Fruit fly (Drosophila melanogaster) whole organism, embryonic: ENCODE data around the gene CG16956.

Experiments
- C15 ChIP-seq: fragments of 200-800 bp; sonication (Bioruptor generic); IDR thresholded peaks from 3 replicates; pipeline ENCODE4 v1.3.6; 2022; ENCODE audit warnings: missing biosample characterization, missing genetic modification characterization
- CG10209 ChIP-seq: fragments of 200-800 bp; sonication (Bioruptor generic); optimal IDR thresholded peaks from 3 replicates; lab custom pipeline; 2017; ENCODE audit warnings: missing biosample characterization, mild to moderate bottlenecking, missing genetic modification characterization, missing genetic modification reagents
- CG1024 ChIP-seq: fragments of 200-800 bp; sonication (Bioruptor generic); IDR thresholded peaks from 2 replicates; pipeline ENCODE4 v1.3.6; 2022; ENCODE audit warnings: missing biosample characterization, missing genetic modification characterization
- CG10654 ChIP-seq: fragments of 200-800 bp; sonication (Bioruptor generic); optimal IDR thresholded peaks from 2 replicates; lab custom pipeline; 2016; ENCODE audit warnings: missing biosample characterization, missing genetic modification characterization
- CG11085 ChIP-seq: fragments of 200-800 bp; sonication (Bioruptor generic); IDR thresholded peaks from 2 replicates; pipeline ENCODE4 v1.3.6; 2022; ENCODE audit warnings: missing biosample characterization, missing genetic modification characterization
- CG12104 ChIP-seq: fragments of 200-800 bp; sonication (Bioruptor generic); optimal IDR thresholded peaks from 3 replicates; lab custom pipeline; 2016; ENCODE audit warnings: missing biosample characterization, missing genetic modification characterization
- CG12942 ChIP-seq: fragments of 200-800 bp; sonication (Bioruptor generic); optimal IDR thresholded peaks from 3 replicates; lab custom pipeline; 2016; ENCODE audit warnings: missing biosample characterization, missing genetic modification characterization
- CG2120 ChIP-seq: fragments of 200-800 bp; sonication (Bioruptor generic); optimal IDR thresholded peaks from 3 replicates; lab custom pipeline; 2016; ENCODE audit warnings: missing biosample characterization, missing genetic modification characterization
- CG32532 ChIP-seq: fragments of 200-800 bp; sonication (Bioruptor generic); IDR thresholded peaks from 2 replicates; pipeline ENCODE4 v1.3.6; 2022; ENCODE audit warnings: missing biosample characterization, missing genetic modification characterization
- CG42726 ChIP-seq: fragments of 200-800 bp; sonication (Bioruptor generic); IDR thresholded peaks from 2 replicates; pipeline ENCODE4 v1.3.6; 2022; ENCODE audit warnings: missing biosample characterization, missing genetic modification characterization; ENCODE audit not compliant: partially characterized antibody
- CG6175 ChIP-seq: fragments of 200-800 bp; sonication (Bioruptor generic); IDR thresholded peaks from 3 replicates; pipeline ENCODE4 v1.3.6; 2022; ENCODE audit warnings: missing biosample characterization, missing genetic modification characterization
- CG6254 ChIP-seq: fragments of 200-800 bp; sonication (Bioruptor generic); optimal IDR thresholded peaks from 3 replicates; lab custom pipeline; 2017; ENCODE audit warnings: mild to moderate bottlenecking, missing biosample characterization, missing genetic modification reagents, missing genetic modification characterization
- CG6272 ChIP-seq: fragments of 200-800 bp; sonication (Bioruptor generic); IDR thresholded peaks from 2 replicates; pipeline ENCODE4 v1.3.6; 2022; ENCODE audit warnings: missing biosample characterization, missing genetic modification characterization
- CG6683 ChIP-seq: fragments of 200-800 bp; sonication (Bioruptor generic); optimal IDR thresholded peaks from 2 replicates; lab custom pipeline; 2017; ENCODE audit warnings: missing biosample characterization, mild to moderate bottlenecking, missing genetic modification characterization, missing genetic modification reagents
- CG6813 ChIP-seq: fragments of 200-800 bp; sonication (Bioruptor generic); optimal IDR thresholded peaks from 2 replicates; lab custom pipeline; 2017; ENCODE audit warnings: missing biosample characterization, missing genetic modification characterization, mild to moderate bottlenecking, moderate library complexity, missing genetic modification reagents
- CG7839 ChIP-seq: fragments of 200-800 bp; sonication (Bioruptor generic); optimal IDR thresholded peaks from 3 replicates; lab custom pipeline; 2018; ENCODE audit warnings: missing biosample characterization, mild to moderate bottlenecking, missing genetic modification characterization, moderate library complexity
- CG8765 ChIP-seq: fragments of 200-800 bp; sonication (Bioruptor generic); IDR thresholded peaks from 2 replicates; pipeline ENCODE4 v1.3.6; 2022; ENCODE audit warnings: missing biosample characterization, missing genetic modification characterization
- CG8944 ChIP-seq: fragments of 200-800 bp; sonication (Bioruptor generic); optimal IDR thresholded peaks from 3 replicates; lab custom pipeline; 2016; ENCODE audit warnings: missing biosample characterization, missing genetic modification characterization
- CrebB ChIP-seq: fragments of 200-800 bp; sonication (Bioruptor generic); optimal IDR thresholded peaks from 3 replicates; lab custom pipeline; 2018; ENCODE audit warnings: missing biosample characterization, mild to moderate bottlenecking, missing genetic modification characterization
- Dad ChIP-seq: fragments of 200-800 bp; sonication (Bioruptor generic); optimal IDR thresholded peaks from 3 replicates; lab custom pipeline; 2016; ENCODE audit warnings: missing biosample characterization, missing genetic modification characterization
- Dref ChIP-seq: fragments of 200-800 bp; sonication (Bioruptor generic); IDR thresholded peaks from 2 replicates; pipeline ENCODE4 v1.3.6; 2022; ENCODE audit warnings: missing biosample characterization, missing genetic modification characterization
- Hand ChIP-seq: fragments of 200-800 bp; sonication (Bioruptor generic); optimal IDR thresholded peaks from 2 replicates; lab custom pipeline; 2017; ENCODE audit warnings: mild to moderate bottlenecking, missing biosample characterization, missing genetic modification reagents, missing genetic modification characterization
- Hsf ChIP-seq: fragments of 200-800 bp; sonication (Bioruptor generic); optimal IDR thresholded peaks from 3 replicates; lab custom pipeline; 2016; ENCODE audit warnings: missing biosample characterization, missing genetic modification characterization
- Meics ChIP-seq: fragments of 200-800 bp; sonication (Bioruptor generic); optimal IDR thresholded peaks from 2 replicates; lab custom pipeline; 2017; ENCODE audit warnings: missing biosample characterization, mild to moderate bottlenecking, missing genetic modification characterization
- Six4 ChIP-seq: fragments of 200-800 bp; sonication (Bioruptor generic); optimal IDR thresholded peaks from 2 replicates; lab custom pipeline; 2016; ENCODE audit warnings: missing biosample characterization, missing genetic modification characterization
- Stat92E ChIP-seq, 3 experiments: fragments of >200 bp in 2 of 3; fragments of 200-800 bp in 1 of 3; sonication (Bioruptor generic) in 1 of 3; optimal IDR thresholded peaks; 2 replicates each; lab custom pipeline; 2017 to 2019; ENCODE audit warnings: missing biosample characterization in 3 of 3, missing genetic modification characterization in 3 of 3, mild to moderate bottlenecking in 1 of 3, moderate library complexity in 1 of 3
- bbx ChIP-seq: fragments of 200-800 bp; sonication (Bioruptor generic); IDR thresholded peaks from 2 replicates; pipeline ENCODE4 v1.3.6; 2022; ENCODE audit warnings: missing biosample characterization, missing genetic modification characterization; ENCODE audit not compliant: partially characterized antibody
- cato ChIP-seq: fragments of 200-800 bp; sonication (Bioruptor generic); optimal IDR thresholded peaks from 2 replicates; lab custom pipeline; 2016; ENCODE audit warnings: missing biosample characterization, missing genetic modification characterization, borderline replicate concordance
- caup ChIP-seq: fragments of 200-800 bp; sonication (Bioruptor generic); optimal IDR thresholded peaks from 3 replicates; lab custom pipeline; 2017; ENCODE audit warnings: missing biosample characterization, mild to moderate bottlenecking, missing genetic modification characterization, moderate library complexity; ENCODE audit not compliant: severe bottlenecking
- da ChIP-seq: fragments of 200-800 bp; sonication (Bioruptor generic); optimal IDR thresholded peaks from 2 replicates; lab custom pipeline; 2016; ENCODE audit warnings: missing biosample characterization, missing genetic modification characterization
- danr ChIP-seq: fragments of 200-800 bp; sonication (Bioruptor generic); IDR thresholded peaks from 2 replicates; pipeline ENCODE4 v1.3.6; 2022; ENCODE audit warnings: missing biosample characterization, missing genetic modification characterization
- exex ChIP-seq: fragments of 200-800 bp; sonication (Bioruptor generic); optimal IDR thresholded peaks from 4 replicates; lab custom pipeline; 2018; ENCODE audit warnings: missing biosample characterization, mild to moderate bottlenecking, missing genetic modification characterization, moderate library complexity
- fd102C ChIP-seq: fragments of 200-800 bp; sonication (Bioruptor generic); optimal IDR thresholded peaks from 2 replicates; lab custom pipeline; 2018; ENCODE audit warnings: missing biosample characterization, mild to moderate bottlenecking, missing genetic modification characterization, moderate library complexity
- fd96Cb ChIP-seq: fragments of 200-800 bp; sonication (Bioruptor generic); optimal IDR thresholded peaks from 2 replicates; lab custom pipeline; 2018; ENCODE audit warnings: missing biosample characterization, mild to moderate bottlenecking, missing genetic modification characterization, moderate library complexity
- gem ChIP-seq: fragments of 200-800 bp; sonication (Bioruptor generic); optimal IDR thresholded peaks from 2 replicates; lab custom pipeline; 2019; ENCODE audit warnings: missing biosample characterization, mild to moderate bottlenecking, missing genetic modification characterization, moderate library complexity
- gsb ChIP-seq: fragments of 200-800 bp; sonication (Bioruptor generic); IDR thresholded peaks from 2 replicates; pipeline ENCODE4 v1.3.6; 2022; ENCODE audit warnings: missing biosample characterization, missing genetic modification characterization
- gsb-n ChIP-seq: fragments of 200-800 bp; sonication (Bioruptor generic); optimal IDR thresholded peaks from 3 replicates; lab custom pipeline; 2018; ENCODE audit warnings: missing biosample characterization, mild to moderate bottlenecking, missing genetic modification characterization
- mirr ChIP-seq: fragments of 200-800 bp; sonication (Bioruptor generic); optimal IDR thresholded peaks from 3 replicates; lab custom pipeline; 2018; ENCODE audit warnings: missing biosample characterization, mild to moderate bottlenecking, missing genetic modification characterization
- nom ChIP-seq: fragments of 200-800 bp; sonication (Bioruptor generic); optimal IDR thresholded peaks from 2 replicates; lab custom pipeline; 2017; ENCODE audit warnings: missing biosample characterization, missing genetic modification characterization, mild to moderate bottlenecking, moderate library complexity, missing genetic modification reagents
- slp2 ChIP-seq: fragments of 200-800 bp; sonication (Bioruptor generic); optimal IDR thresholded peaks from 2 replicates; lab custom pipeline; 2016; ENCODE audit warnings: missing biosample characterization, missing genetic modification characterization
- sug ChIP-seq: fragments of 200-800 bp; optimal IDR thresholded peaks from 2 replicates; lab custom pipeline; 2019; ENCODE audit warnings: missing biosample characterization, mild to moderate bottlenecking, missing genetic modification characterization, moderate library complexity
- ttk ChIP-seq: fragments of 200-800 bp; sonication (Bioruptor generic); IDR thresholded peaks from 2 replicates; pipeline ENCODE4 v2.1.2; 2022; ENCODE audit warnings: missing biosample characterization, missing genetic modification characterization
- unpg ChIP-seq: fragments of 200-800 bp; sonication (Bioruptor generic); optimal IDR thresholded peaks from 3 replicates; lab custom pipeline; 2018; ENCODE audit warnings: missing biosample characterization, mild to moderate bottlenecking, missing genetic modification characterization, moderate library complexity
- vnd ChIP-seq: fragments of 200-800 bp; sonication (Bioruptor generic); IDR thresholded peaks from 3 replicates; pipeline ENCODE4 v1.3.6; 2022; ENCODE audit warnings: missing biosample characterization, missing genetic modification characterization; ENCODE audit not compliant: partially characterized antibody
- wek ChIP-seq: fragments of 200-800 bp; sonication (Bioruptor generic); optimal IDR thresholded peaks from 3 replicates; lab custom pipeline; 2018; ENCODE audit warnings: missing biosample characterization, mild to moderate bottlenecking, missing genetic modification characterization, moderate library complexity

The CG16956 gene

DNA sequence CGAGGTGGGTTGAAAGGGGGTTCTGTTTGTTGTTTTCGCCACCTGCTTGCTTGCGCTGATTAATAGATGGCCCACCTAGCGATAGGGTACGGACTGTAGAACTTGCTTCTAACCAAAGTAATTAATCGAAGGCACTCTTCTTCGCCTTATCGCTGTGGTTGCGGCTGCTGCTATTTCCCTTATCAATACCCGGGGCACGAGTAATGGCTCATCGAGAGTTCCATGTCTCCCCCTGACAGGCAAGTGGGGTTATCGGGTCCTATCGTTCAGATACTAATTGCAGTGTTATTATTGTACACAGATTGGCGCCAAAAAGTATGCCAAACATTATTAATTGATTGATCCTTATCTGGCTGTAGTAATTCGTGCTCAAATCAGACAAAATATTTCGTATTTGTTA is 22.4 kb upstream of the CG16956 start (continued):
- TF ChIP-seq CG6254 (GFP tag; lab: Kevin White, UChicago) (no peak), CG6683 (GFP tag; lab: Kevin White, UChicago) (no peak), CG2120 (no peak), Dad (GFP tag; lab: Kevin White, UChicago) (no peak), gem (tag; lab: Kevin White, UChicago) (no peak), fd96Cb (tag; lab: Kevin White, UChicago) (no peak), gsb (GFP tag; lab: Robert Waterston, UW) (no peak), ttk (no peak), unpg (GFP tag; lab: Kevin White, UChicago) (no peak), Hsf (no peak), CG10654 (no peak), CG6272 (GFP tag; lab: Robert Waterston, UW) (no peak), sug (tag; lab: Kevin White, UChicago) (peak; percentile 94), CG42726 (GFP tag; lab: Robert Waterston, UW) (no peak), cato (no peak), CG8944 (GFP tag; lab: Kevin White, UChicago) (no peak), slp2 (GFP tag; lab: Kevin White, UChicago) (no peak), CG7839 (tag; lab: Kevin White, UChicago) (no peak), nom (GFP tag; lab: Kevin White, UChicago) (no peak), Six4 (no peak), CG32532 (GFP tag; lab: Robert Waterston, UW) (no peak), CG12104 (GFP tag; lab: Kevin White, UChicago) (no peak), Stat92E (GFP tag; optimal IDR thresholded peaks at IDR 0.05; lab: Kevin White, UChicago) (no peak), gsb-n (no peak), bbx (GFP tag; lab: Robert Waterston, UW) (no peak), Meics (GFP tag; lab: Kevin White, UChicago) (no peak), vnd (no peak), CG6175 (0 out of 3 replicates have a peak, but pooled peaks have one; percentile 32), CG8765 (no peak), CG6813 (GFP tag; lab: Kevin White, UChicago) (no peak), da (GFP tag; lab: Kevin White, UChicago) (no peak), exex (peak; percentile 99), caup (GFP tag; lab: Kevin White, UChicago) (peak; percentile 35), C15 (GFP tag; lab: Robert Waterston, UW) (no peak), danr (GFP tag; lab: Robert Waterston, UW) (no peak), Hand (no peak), CG10209 (GFP tag; lab: Kevin White, UChicago) (no peak), fd102C (no peak), mirr (GFP tag; lab: Kevin White, UChicago) (peak; percentile 91), Dref (GFP tag; lab: Robert Waterston, UW) (no peak), CG1024 (GFP tag; lab: Robert Waterston, UW) (no peak), wek (GFP tag; lab: Kevin White, UChicago) (no peak), CG11085 (GFP tag; lab: Robert Waterston, UW) (no peak), CG12942 (GFP tag; lab: Kevin White, UChicago) (no peak), CrebB (tag; lab: Kevin White, UChicago) (no peak)
